Fruit fly (Drosophila melanogaster) whole organism, embryonic: ENCODE data around the gene S6KL.

Experiments
- Asciz ChIP-seq: fragments of 200-800 bp; sonication (Bioruptor generic); optimal IDR thresholded peaks from 2 replicates; lab custom pipeline; 2017; ENCODE audit warnings: missing biosample characterization, mild to moderate bottlenecking, missing genetic modification characterization, missing genetic modification reagents
- CG10209 ChIP-seq: fragments of 200-800 bp; sonication (Bioruptor generic); optimal IDR thresholded peaks from 3 replicates; lab custom pipeline; 2017; ENCODE audit warnings: missing biosample characterization, mild to moderate bottlenecking, missing genetic modification characterization, missing genetic modification reagents
- CG11504 ChIP-seq: fragments of 200-800 bp; sonication (Bioruptor generic); optimal IDR thresholded peaks from 3 replicates; lab custom pipeline; 2019; ENCODE audit warnings: missing biosample characterization, mild to moderate bottlenecking, missing genetic modification characterization, moderate library complexity
- CG1233 ChIP-seq: fragments of 200-800 bp; sonication (Bioruptor generic); optimal IDR thresholded peaks from 4 replicates; lab custom pipeline; 2018; ENCODE audit warnings: missing biosample characterization, mild to moderate bottlenecking, missing genetic modification characterization
- CG14441 ChIP-seq: fragments of 200-800 bp; sonication (Bioruptor generic); IDR thresholded peaks from 2 replicates; pipeline ENCODE4 v1.3.6; 2022; ENCODE audit warnings: missing biosample characterization, missing genetic modification characterization
- CG1602 ChIP-seq: fragments of 200-800 bp; sonication (Bioruptor generic); optimal IDR thresholded peaks from 3 replicates; lab custom pipeline; 2016; ENCODE audit warnings: missing biosample characterization, missing genetic modification characterization
- CG17359 ChIP-seq: fragments of 200-800 bp; sonication (Bioruptor generic); optimal IDR thresholded peaks from 3 replicates; lab custom pipeline; 2018; ENCODE audit warnings: missing biosample characterization, mild to moderate bottlenecking, missing genetic modification characterization, moderate library complexity
- CG17385 ChIP-seq: fragments of 200-800 bp; sonication (Bioruptor generic); optimal IDR thresholded peaks from 3 replicates; lab custom pipeline; 2018; ENCODE audit warnings: missing biosample characterization, mild to moderate bottlenecking, missing genetic modification characterization
- CG18011 ChIP-seq: fragments of 200-800 bp; sonication (Bioruptor generic); optimal IDR thresholded peaks from 2 replicates; lab custom pipeline; 2017; ENCODE audit warnings: missing biosample characterization, missing genetic modification characterization, mild to moderate bottlenecking, moderate library complexity, missing genotype
- CG18619 ChIP-seq: fragments of 200-800 bp; sonication (Bioruptor generic); optimal IDR thresholded peaks from 3 replicates; lab custom pipeline; 2017; ENCODE audit warnings: missing biosample characterization, mild to moderate bottlenecking, missing genetic modification characterization
- CG2120 ChIP-seq: fragments of 200-800 bp; sonication (Bioruptor generic); optimal IDR thresholded peaks from 3 replicates; lab custom pipeline; 2016; ENCODE audit warnings: missing biosample characterization, missing genetic modification characterization
- CG31388 ChIP-seq: fragments of 200-800 bp; sonication (Bioruptor generic); optimal IDR thresholded peaks from 2 replicates; lab custom pipeline; 2016; ENCODE audit warnings: missing biosample characterization, missing genetic modification characterization
- CG31441 ChIP-seq: fragments of 200-800 bp; sonication (Bioruptor generic); IDR thresholded peaks from 2 replicates; pipeline ENCODE4 v1.3.6; 2022; ENCODE audit warnings: missing biosample characterization, missing genetic modification characterization
- CG32767 ChIP-seq: fragments of 200-800 bp; sonication (Bioruptor generic); IDR thresholded peaks from 2 replicates; pipeline ENCODE4 v1.3.6; 2022; ENCODE audit warnings: missing biosample characterization, missing genetic modification characterization
- CG34376 ChIP-seq: fragments of 200-800 bp; sonication (Bioruptor generic); optimal IDR thresholded peaks from 2 replicates; lab custom pipeline; 2018; ENCODE audit warnings: missing biosample characterization, mild to moderate bottlenecking, missing genetic modification characterization
- CG34422 ChIP-seq: fragments of 200-800 bp; sonication (Bioruptor generic); IDR thresholded peaks from 3 replicates; pipeline ENCODE4 v1.3.6; 2022; ENCODE audit warnings: missing biosample characterization, missing genetic modification characterization
- CG7271 ChIP-seq: fragments of 200-800 bp; sonication (Bioruptor generic); optimal IDR thresholded peaks from 2 replicates; lab custom pipeline; 2018; ENCODE audit warnings: missing biosample characterization, mild to moderate bottlenecking, missing genetic modification characterization, moderate library complexity
- CG7928 ChIP-seq: fragments of 200-800 bp; sonication (Bioruptor generic); optimal IDR thresholded peaks from 2 replicates; lab custom pipeline; 2017; ENCODE audit warnings: missing biosample characterization, mild to moderate bottlenecking, missing genetic modification characterization
- CG8290 ChIP-seq, 3 experiments: fragments of 200-800 bp; sonication (Bioruptor generic); optimal IDR thresholded peaks; 2 replicates each; lab custom pipeline; 2016 to 2019; ENCODE audit warnings: missing biosample characterization in 3 of 3, missing genetic modification characterization in 3 of 3, mild to moderate bottlenecking in 2 of 3, moderate library complexity in 1 of 3
- CG8388 ChIP-seq: fragments of 200-800 bp; sonication (Bioruptor generic); optimal IDR thresholded peaks from 2 replicates; lab custom pipeline; 2019; ENCODE audit warnings: missing biosample characterization, mild to moderate bottlenecking, missing genetic modification characterization, moderate library complexity
- CG8944 ChIP-seq: fragments of 200-800 bp; sonication (Bioruptor generic); optimal IDR thresholded peaks from 3 replicates; lab custom pipeline; 2016; ENCODE audit warnings: missing biosample characterization, missing genetic modification characterization
- CG9817 ChIP-seq: fragments of 200-800 bp; sonication (Bioruptor generic); optimal IDR thresholded peaks from 2 replicates; lab custom pipeline; 2018; ENCODE audit warnings: missing biosample characterization, mild to moderate bottlenecking, missing genetic modification characterization, moderate library complexity
- D ChIP-seq, 2 experiments: fragments of 200-800 bp in 1 of 2; fragments of >200 bp in 1 of 2; sonication (Bioruptor generic) in 1 of 2; optimal IDR thresholded peaks; 2 replicates in 1 of 2; 3 replicates in 1 of 2; lab custom pipeline; 2017; ENCODE audit warnings: mild to moderate bottlenecking in 1 of 2, missing biosample characterization in 1 of 2, missing genetic modification characterization in 1 of 2, missing genetic modification reagents in 1 of 2
- Dref ChIP-seq: fragments of 200-800 bp; sonication (Bioruptor generic); IDR thresholded peaks from 2 replicates; pipeline ENCODE4 v1.3.6; 2022; ENCODE audit warnings: missing biosample characterization, missing genetic modification characterization
- Eip74EF ChIP-seq, 2 experiments: fragments of 200-800 bp in 1 of 2; fragments of >200 bp in 1 of 2; sonication (Bioruptor generic) in 1 of 2; optimal IDR thresholded peaks; 2 replicates each; lab custom pipeline; 2017 to 2019; ENCODE audit warnings: missing biosample characterization in 2 of 2, missing genetic modification characterization in 2 of 2, mild to moderate bottlenecking in 1 of 2, moderate library complexity in 1 of 2
- Fer2 ChIP-seq: fragments of 200-800 bp; sonication (Bioruptor generic); optimal IDR thresholded peaks from 2 replicates; lab custom pipeline; 2018; ENCODE audit warnings: missing biosample characterization, mild to moderate bottlenecking, missing genetic modification characterization, moderate library complexity
- GATAe ChIP-seq: fragments of 200-800 bp; sonication (Bioruptor generic); conservative IDR thresholded peaks from 2 replicates; pipeline ENCODE4 v1.3.6; 2022; ENCODE audit warnings: missing biosample characterization, missing genetic modification characterization
- HHEX ChIP-seq: fragments of 200-800 bp; sonication (Bioruptor generic); optimal IDR thresholded peaks from 3 replicates; lab custom pipeline; 2017; ENCODE audit warnings: missing biosample characterization, mild to moderate bottlenecking, missing genetic modification characterization, missing genetic modification reagents
- Hmx ChIP-seq: fragments of 200-800 bp; sonication (Bioruptor generic); optimal IDR thresholded peaks from 2 replicates; lab custom pipeline; 2016; ENCODE audit warnings: missing biosample characterization, missing genetic modification characterization
- Hsf ChIP-seq: fragments of 200-800 bp; sonication (Bioruptor generic); optimal IDR thresholded peaks from 3 replicates; lab custom pipeline; 2016; ENCODE audit warnings: missing biosample characterization, missing genetic modification characterization
- Kr ChIP-seq: fragments of 200-800 bp; sonication (Bioruptor generic); optimal IDR thresholded peaks from 2 replicates; lab custom pipeline; 2017; ENCODE audit warnings: missing biosample characterization, mild to moderate bottlenecking, missing genetic modification characterization
- Max ChIP-seq: fragments of 200-800 bp; sonication (Bioruptor generic); optimal IDR thresholded peaks from 2 replicates; lab custom pipeline; 2016; ENCODE audit warnings: missing biosample characterization, mild to moderate bottlenecking, missing genetic modification characterization
- Pdp1 ChIP-seq, 2 experiments: fragments of 200-800 bp; sonication (Bioruptor generic); optimal IDR thresholded peaks; 3 replicates each; lab custom pipeline; 2016; ENCODE audit warnings: missing biosample characterization in 2 of 2, missing genetic modification characterization in 2 of 2, mild to moderate bottlenecking in 1 of 2, moderate library complexity in 1 of 2
- Rfx ChIP-seq: fragments of 200-800 bp; sonication (Bioruptor generic); IDR thresholded peaks from 2 replicates; pipeline ENCODE4 v1.3.6; 2022; ENCODE audit warnings: missing biosample characterization, missing genetic modification characterization
- Sox102F ChIP-seq: fragments of 200-800 bp; sonication (Bioruptor generic); optimal IDR thresholded peaks from 2 replicates; lab custom pipeline; 2018; ENCODE audit warnings: missing biosample characterization, mild to moderate bottlenecking, missing genetic modification characterization, moderate library complexity
- Xbp1 ChIP-seq: fragments of 200-800 bp; sonication (Bioruptor generic); optimal IDR thresholded peaks from 3 replicates; lab custom pipeline; 2016; ENCODE audit warnings: missing biosample characterization, mild to moderate bottlenecking, missing genetic modification characterization
- abd-A ChIP-seq: fragments of 200-800 bp; sonication (Bioruptor generic); optimal IDR thresholded peaks from 3 replicates; lab custom pipeline; 2019; ENCODE audit warnings: missing biosample characterization, mild to moderate bottlenecking, missing genetic modification characterization, moderate library complexity
- ac ChIP-seq: fragments of 200-800 bp; sonication (Bioruptor generic); optimal IDR thresholded peaks from 3 replicates; lab custom pipeline; 2017; ENCODE audit warnings: missing biosample characterization, mild to moderate bottlenecking, missing genetic modification characterization
- phol ChIP-seq: fragments of 200-800 bp; sonication (Bioruptor generic); optimal IDR thresholded peaks from 3 replicates; lab custom pipeline; 2018; ENCODE audit warnings: missing biosample characterization, mild to moderate bottlenecking, missing genetic modification characterization, moderate library complexity
- row ChIP-seq: fragments of 200-800 bp; sonication (Bioruptor generic); IDR thresholded peaks from 3 replicates; pipeline ENCODE4 v1.3.6; 2022; ENCODE audit warnings: missing biosample characterization, missing genetic modification characterization
- run ChIP-seq: fragments of 200-800 bp; sonication (Bioruptor generic); optimal IDR thresholded peaks from 3 replicates; lab custom pipeline; 2018; ENCODE audit warnings: missing biosample characterization, mild to moderate bottlenecking, missing genetic modification characterization
- salm ChIP-seq: fragments of 200-800 bp; sonication (Bioruptor generic); optimal IDR thresholded peaks from 2 replicates; lab custom pipeline; 2018; ENCODE audit warnings: missing biosample characterization, mild to moderate bottlenecking, missing genetic modification characterization
- sd ChIP-seq: fragments of 200-800 bp; sonication (Bioruptor generic); optimal IDR thresholded peaks from 3 replicates; lab custom pipeline; 2018; ENCODE audit warnings: missing biosample characterization, mild to moderate bottlenecking, missing genetic modification characterization, moderate library complexity
- ssp ChIP-seq: fragments of 200-800 bp; sonication (Bioruptor generic); IDR thresholded peaks from 2 replicates; pipeline ENCODE4 v1.3.6; 2022; ENCODE audit warnings: missing biosample characterization, missing genetic modification characterization
- sug ChIP-seq: fragments of 200-800 bp; optimal IDR thresholded peaks from 2 replicates; lab custom pipeline; 2019; ENCODE audit warnings: missing biosample characterization, mild to moderate bottlenecking, missing genetic modification characterization, moderate library complexity
- trem ChIP-seq: fragments of 200-800 bp; optimal IDR thresholded peaks from 3 replicates; lab custom pipeline; 2019; ENCODE audit warnings: missing biosample characterization, mild to moderate bottlenecking, missing genetic modification characterization, moderate library complexity
- wdn ChIP-seq: fragments of 200-800 bp; sonication (Bioruptor generic); IDR thresholded peaks from 2 replicates; pipeline ENCODE4 v1.3.6; 2022; ENCODE audit warnings: missing biosample characterization, missing genetic modification characterization

S6KL gene

DNA sequence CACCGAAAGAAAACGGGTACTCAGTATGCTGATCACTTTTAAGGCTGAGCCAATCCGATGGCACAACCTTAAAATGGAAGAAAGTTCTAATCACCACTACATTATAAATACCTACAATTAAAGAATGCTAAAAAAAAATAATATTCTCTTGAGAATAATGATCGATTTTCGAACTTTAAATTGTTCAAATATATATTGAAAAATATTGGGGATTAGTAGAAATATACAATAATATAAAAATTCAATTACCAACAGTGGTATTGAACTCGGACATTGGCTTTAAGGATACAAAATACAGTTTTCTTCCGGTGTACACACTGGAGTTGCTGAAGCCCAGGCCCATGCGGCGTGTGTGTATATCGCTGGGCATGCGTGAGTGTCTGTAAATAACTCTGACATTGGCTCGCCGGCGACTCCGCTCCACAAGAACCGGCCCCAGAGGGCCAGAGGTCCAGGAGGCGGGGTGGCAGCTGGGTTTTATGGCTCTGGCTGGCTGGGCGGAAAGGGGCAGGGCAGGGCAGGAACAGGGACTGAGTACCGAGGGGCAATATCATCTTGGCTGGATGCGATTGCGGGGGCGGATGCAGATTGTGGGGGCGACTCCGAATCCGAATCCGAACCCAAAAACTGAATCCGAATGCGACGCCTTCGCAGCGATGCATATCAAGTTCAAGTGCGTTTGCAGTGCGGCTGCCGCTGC is 12.3 kb upstream of the S6KL start (continued):
- TF ChIP-seq Rfx (0 out of 2 replicates have a peak, but pooled peaks have one; percentile 17), salm (tag; lab: Kevin White, UChicago) (peak; percentile 37), Asciz (GFP tag; lab: Kevin White, UChicago) (peak; percentile 21), CG1233 (GFP tag; lab: Kevin White, UChicago) (peak; percentile 12), CG2120 (GFP tag; lab: Kevin White, UChicago) (no peak), CG8388 (peak; percentile 87), CG9817 (peak; percentile 4), Hsf (peak; percentile 45), GATAe (GFP tag; lab: Robert Waterston, UW) (no peak), Xbp1 (GFP tag; lab: Kevin White, UChicago) (peak; percentile 58), CG17359 (tag; lab: Kevin White, UChicago) (peak; percentile 26), ssp (GFP tag; lab: Robert Waterston, UW) (peak; percentile 46; the same call in 1 of the 2 replicates), Sox102F (GFP tag; lab: Kevin White, UChicago) (peak; percentile 74), wdn (no peak), Max (GFP tag; lab: Kevin White, UChicago) (peak; percentile 13), CG7271 (tag; lab: Kevin White, UChicago) (peak; percentile 9), trem (tag; lab: Kevin White, UChicago) (peak; percentile 34), ac (peak; percentile 31), CG32767 (GFP tag; lab: Robert Waterston, UW) (0 out of 2 replicates have a peak, but pooled peaks have one; percentile 19), D (optimal IDR thresholded peaks at IDR 0.05; lab: Kevin White, UChicago) (no peak), D (GFP tag; optimal IDR thresholded peaks at IDR 0.05; lab: Kevin White, UChicago) (peak; percentile 70), sd (tag; lab: Kevin White, UChicago) (no peak), row (GFP tag; lab: Robert Waterston, UW) (peak; percentile 64), CG34422 (GFP tag; lab: Robert Waterston, UW) (peak; percentile 37; the same call in 1 of the 3 replicates), run (peak; percentile 17), CG18619 (GFP tag; lab: Kevin White, UChicago) (peak; percentile 56), Fer2 (tag; lab: Kevin White, UChicago) (no peak), phol (peak; percentile 75), CG10209 (GFP tag; lab: Kevin White, UChicago) (peak; percentile 51), CG14441 (GFP tag; lab: Robert Waterston, UW) (no peak), Eip74EF (GFP tag; optimal IDR thresholded peaks at IDR 0.05; lab: Kevin White, UChicago) (peak in 1 of 2 experiments; percentile 68), Pdp1 (GFP tag; optimal IDR thresholded peaks at IDR 0.05; lab: Kevin White, UChicago) (peak in 1 of 2 experiments; percentile 19), Kr (no peak), CG17385 (GFP tag; lab: Kevin White, UChicago) (peak; percentile 66), CG31441 (peak; percentile 76), CG8944 (GFP tag; lab: Kevin White, UChicago) (no peak), CG8290 (GFP tag; optimal IDR thresholded peaks at IDR 0.05; lab: Kevin White, UChicago) (peak; percentile 51), CG8290 (tag; optimal IDR thresholded peaks at IDR 0.05; lab: Kevin White, UChicago) (no peak), Dref (GFP tag; lab: Robert Waterston, UW) (no peak), CG1602 (GFP tag; lab: Kevin White, UChicago) (peak; percentile 62), sug (tag; lab: Kevin White, UChicago) (no peak), CG18011 (GFP tag; lab: Kevin White, UChicago) (no peak), Hmx (no peak), CG34376 (no peak), HHEX (GFP tag; lab: Kevin White, UChicago) (no peak), CG7928 (GFP tag; lab: Kevin White, UChicago) (no peak), CG31388 (GFP tag; lab: Kevin White, UChicago) (no peak), CG11504 (tag; lab: Kevin White, UChicago) (peak; percentile 74), abd-A (no peak)
